Worm (Caenorhabditis elegans): Measurements from ENCODE around the gene gcy-36.

The gcy-36 gene

ce11 chrX:15440744-15441685 lies 37.8 kb upstream of the gcy-36 start, which contains the start of gene mocs-1:
Gene mocs-1 (minus strand): TSS chrX:15440794.
- TF ChIP-seq nhr-28 (tag; optimal IDR thresholded peaks at IDR 0.05) (peak; percentile 57), ztf-7 (tag; optimal IDR thresholded peaks at IDR 0.05) (no peak), dmd-6 (GFP tag; IDR thresholded peaks at IDR 0.05) (peak; percentile 54), snpc-1.2 (GFP tag; IDR thresholded peaks at IDR 0.05) (no peak), nhr-48 (tag; optimal IDR thresholded peaks at IDR 0.05) (peak; percentile 47), pqm-1 (tag; optimal IDR thresholded peaks at IDR 0.05) (peak; percentile 27), mdl-1 (tag; optimal IDR thresholded peaks at IDR 0.05) (peak in 1 of 2 experiments; percentile 60), fos-1 (tag; optimal IDR thresholded peaks at IDR 0.05) (no peak), tag-97 (GFP tag; IDR thresholded peaks at IDR 0.05) (no peak), hmg-1.1 (GFP tag; IDR thresholded peaks at IDR 0.05) (0 out of 2 replicates have a peak, but pooled peaks have one; percentile 6), hlh-11 (tag; optimal IDR thresholded peaks at IDR 0.05) (peak; percentile 50), php-3 (GFP tag; IDR thresholded peaks at IDR 0.05) (peak; percentile 86), nhr-102 (tag; optimal IDR thresholded peaks at IDR 0.05) (peak; percentile 65), dpl-1 (GFP tag; optimal IDR thresholded peaks at IDR 0.05) (peak; percentile 17), dve-1 (tag; optimal IDR thresholded peaks at IDR 0.05; ENCODE audit: insufficient read depth) (peak; percentile 54), hlh-30 (tag; optimal IDR thresholded peaks at IDR 0.05; ENCODE audit: insufficient read depth) (peak; percentile 41)

ce11 chrX:15441686-15442067 lies 37.1 kb upstream of the gcy-36 start, which contains the start of gene nkat-3:
Gene nkat-3 (plus strand): TSS chrX:15441731.
- peak; percentile 90 for TF ChIP-seq aha-1 (tag)
- TF ChIP-seq nhr-42 (GFP tag; IDR thresholded peaks at IDR 0.05): no peak

ce11 chrX:15446292-15446794 lies 32.5 kb upstream of the gcy-36 start, which contains the start of gene R03A10.5:
Gene R03A10.5 (plus strand): TSS chrX:15446722.
- TF ChIP-seq nhr-28 (tag; optimal IDR thresholded peaks at IDR 0.05) (peak; percentile 96), set-16 (GFP tag; IDR thresholded peaks at IDR 0.05) (no peak), daf-19 (GFP tag; conservative IDR thresholded peaks at IDR 0.05) (no peak)

ce11 chrX:15465050-15465449 lies 13.8 kb upstream of the gcy-36 start:
- TF ChIP-seq attf-4 (tag; optimal IDR thresholded peaks at IDR 0.05) (no peak), aha-1 (tag) (peak; percentile 96)

ce11 chrX:15466032-15466431 lies 12.8 kb upstream of the gcy-36 start, which contains the start of gene sprr-1:
Gene sprr-1 (plus strand): TSS chrX:15466300.
- TF ChIP-seq daf-8 (GFP tag; IDR thresholded peaks at IDR 0.05) (no peak), ceh-44 (GFP tag; IDR thresholded peaks at IDR 0.05) (no peak), saeg-2 (GFP tag; IDR thresholded peaks at IDR 0.05) (no peak), Y75B8A.6 (GFP tag; IDR thresholded peaks at IDR 0.05) (no peak), zip-11 (GFP tag; IDR thresholded peaks at IDR 0.05) (no peak), dpl-1 (GFP tag; optimal IDR thresholded peaks at IDR 0.05) (no peak), unc-62 (GFP tag; optimal IDR thresholded peaks at IDR 0.05 in 1 of 2) (peak in 1 of 2 experiments; percentile 95), unc-62 (tag; optimal IDR thresholded peaks at IDR 0.05) (no peak)

- TF ChIP-seq set-16 (GFP tag; IDR thresholded peaks at IDR 0.05): peak; percentile 52
- TF ChIP-seq snpc-1.2 (GFP tag; IDR thresholded peaks at IDR 0.05): 0 out of 2 replicates have a peak, but pooled peaks have one; percentile 42
- TF ChIP-seq dmd-8 (GFP tag; IDR thresholded peaks at IDR 0.05): no peak
- no peak for TF ChIP-seq unc-39 (tag; optimal IDR thresholded peaks at IDR 0.05)
- no peak for TF ChIP-seq zfp-2 (tag; optimal IDR thresholded peaks at IDR 0.05)
- TF ChIP-seq egl-43 (GFP tag; IDR thresholded peaks at IDR 0.05): 0 out of 2 replicates have a peak, but pooled peaks have one; percentile 10
- no peak for TF ChIP-seq madf-5 (GFP tag; IDR thresholded peaks at IDR 0.05)
- TF ChIP-seq R02D3.7 (tag; optimal IDR thresholded peaks at IDR 0.05): no peak
Observed at ce11 chrX:15468657-15469056, 10.2 kb upstream of the gcy-36 start.
